Worm (Caenorhabditis elegans) whole organism, early embryonic: Measurements from ENCODE around the gene C53B7.2.

Experiments
- aly-1 ChIP-seq: sonication (generic microtip); optimal IDR thresholded peaks from 2 replicates; lab custom pipeline; 2016; ENCODE audit warnings: missing genetic modification characterization, missing compliant biosample characterization
- ceh-13 ChIP-seq: fragments of 200-800 bp; sonication (Bioruptor generic); optimal IDR thresholded peaks from 2 replicates; lab custom pipeline; 2018; ENCODE audit warnings: mild to moderate bottlenecking, missing genetic modification characterization, missing compliant biosample characterization
- flt-1 ChIP-seq: fragments of 200-800 bp; sonication (Bioruptor generic); IDR thresholded peaks from 2 replicates; pipeline ENCODE4 v1.3.6; 2022; ENCODE audit warnings: missing genetic modification characterization, missing compliant biosample characterization
- hnd-1 ChIP-seq: sonication (generic microtip); optimal IDR thresholded peaks from 2 replicates; lab custom pipeline; 2016; ENCODE audit warnings: missing genetic modification characterization, missing compliant biosample characterization
- scrt-1 ChIP-seq: fragments of 200-800 bp; sonication (Bioruptor generic); IDR thresholded peaks from 2 replicates; pipeline ENCODE4 v1.3.6; 2022; ENCODE audit warnings: missing genetic modification characterization, missing compliant biosample characterization
- tbx-11 ChIP-seq: fragments of 200-800 bp; sonication (Bioruptor generic); IDR thresholded peaks from 2 replicates; pipeline ENCODE4 v1.3.6; 2022; ENCODE audit warnings: missing genetic modification characterization, missing compliant biosample characterization
- tra-4 ChIP-seq: sonication (generic microtip); optimal IDR thresholded peaks from 2 replicates; lab custom pipeline; 2017; ENCODE audit warnings: missing genetic modification characterization, missing compliant biosample characterization

ce11 chrX:6808239-6808638 is 37.8 kb upstream of the C53B7.2 start:
- TF ChIP-seq tbx-11 (GFP tag; lab: Robert Waterston, UW) (no peak), aly-1 (tag; lab: Kevin White, UChicago) (no peak), tra-4 (tag; lab: Kevin White, UChicago) (no peak), hnd-1 (tag; lab: Kevin White, UChicago) (no peak), flt-1 (GFP tag; lab: Robert Waterston, UW) (no peak), ceh-13 (GFP tag; lab: Kevin White, UChicago) (no peak), scrt-1 (no peak)
